Worm (Caenorhabditis elegans): Measurements from ENCODE around the gene ilys-5.

The ilys-5 gene

DNA sequence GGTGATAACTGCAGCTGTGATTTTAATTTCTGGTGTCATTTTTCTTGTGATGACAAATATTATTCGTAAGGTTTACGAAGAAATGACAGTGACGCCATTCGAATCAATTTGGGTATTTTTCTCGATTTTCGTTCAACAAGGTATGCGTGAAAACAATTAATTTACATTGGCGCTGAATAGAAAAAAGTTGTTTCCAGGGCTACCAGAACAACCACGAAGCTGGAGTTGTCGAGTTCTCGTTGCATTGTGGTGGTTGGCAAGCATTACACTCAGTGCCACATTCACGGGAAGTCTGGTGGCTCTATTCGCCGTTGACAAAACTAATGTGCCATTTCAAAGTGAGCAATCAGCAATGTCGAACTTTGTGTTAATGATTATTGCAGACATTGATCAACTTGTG lies 28.9 kb downstream of the ilys-5 start:
- no peak for TF ChIP-seq him-1 (tag; optimal IDR thresholded peaks at IDR 0.05)
- no peak for TF ChIP-seq W03F9.2 (tag; optimal IDR thresholded peaks at IDR 0.05)
- TF ChIP-seq dao-5 (tag; optimal IDR thresholded peaks at IDR 0.05), result no peak

DNA sequence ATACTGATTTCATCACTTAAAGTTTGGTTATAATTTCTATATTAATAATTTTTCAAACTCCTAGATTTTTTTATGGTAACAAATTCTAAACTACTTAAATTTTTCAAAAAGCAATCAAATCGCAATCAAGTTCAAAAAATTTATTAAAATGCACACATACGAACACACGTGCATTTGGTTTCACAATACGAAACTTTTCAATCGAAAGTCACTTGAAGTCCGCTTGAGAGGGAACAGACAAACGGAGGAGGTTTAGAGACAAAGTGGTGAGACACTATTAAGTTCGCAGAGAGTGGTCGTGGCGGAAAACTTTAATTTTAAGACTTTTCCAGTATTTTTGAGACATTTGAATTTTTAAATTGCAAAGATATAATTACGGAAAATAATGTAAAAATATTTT lies 31.0 kb downstream of the ilys-5 start, which contains the start of gene glr-8:
glr-8 (plus strand) TSS at position 319 of the 400 bp plus-strand sequence.
- TF ChIP-seq W03F9.2 (tag; optimal IDR thresholded peaks at IDR 0.05) (no peak), him-1 (tag; optimal IDR thresholded peaks at IDR 0.05) (no peak), dao-5 (tag; optimal IDR thresholded peaks at IDR 0.05) (no peak)

DNA sequence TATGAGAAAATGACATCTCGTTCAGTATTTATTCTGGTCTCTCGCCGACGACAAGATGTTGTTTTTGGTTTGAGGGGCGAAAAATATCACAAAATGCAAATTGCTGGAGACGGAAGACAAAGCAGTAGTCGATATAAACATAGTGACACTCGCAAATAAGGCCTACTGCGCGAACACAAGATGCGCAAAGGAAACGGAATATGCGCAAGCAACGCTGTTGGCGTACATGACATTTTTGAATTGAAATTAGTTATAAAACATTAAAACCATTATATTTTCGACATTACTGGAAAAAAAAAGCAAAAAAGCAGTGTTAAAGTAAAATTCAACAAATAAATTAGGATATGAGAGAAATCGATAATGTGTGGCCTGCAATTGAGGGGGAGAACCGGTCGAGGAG lies 31.6 kb downstream of the ilys-5 start, which contains the start of gene cdf-1:
cdf-1 (minus strand) TSS at position 136 of the 400 bp plus-strand sequence.
- TF ChIP-seq him-1 (tag; optimal IDR thresholded peaks at IDR 0.05) (no peak), dao-5 (tag; optimal IDR thresholded peaks at IDR 0.05) (no peak), W03F9.2 (tag; optimal IDR thresholded peaks at IDR 0.05) (no peak)

DNA sequence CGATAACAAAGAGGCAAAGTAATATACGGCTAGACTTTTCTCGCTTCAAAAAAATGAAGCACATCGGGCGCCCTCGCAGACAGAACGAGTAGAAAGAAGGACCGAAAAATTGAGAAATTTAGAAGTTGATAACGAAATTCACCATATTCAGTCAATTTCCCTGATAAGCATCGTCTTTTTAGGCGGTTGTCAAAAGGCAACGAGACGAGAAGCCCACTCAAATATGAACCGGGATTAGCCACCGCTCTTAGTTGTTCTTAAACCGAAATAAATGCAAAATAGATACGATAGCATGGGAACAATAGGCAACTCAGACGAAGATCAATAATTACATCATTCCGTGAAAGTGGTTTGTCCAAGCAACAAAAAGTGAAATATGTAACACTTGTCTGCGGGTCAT lies 33.5 kb downstream of the ilys-5 start:
- TF ChIP-seq him-1 (tag; optimal IDR thresholded peaks at IDR 0.05) (no peak), W03F9.2 (tag; optimal IDR thresholded peaks at IDR 0.05) (no peak), dao-5 (tag; optimal IDR thresholded peaks at IDR 0.05) (no peak)

DNA sequence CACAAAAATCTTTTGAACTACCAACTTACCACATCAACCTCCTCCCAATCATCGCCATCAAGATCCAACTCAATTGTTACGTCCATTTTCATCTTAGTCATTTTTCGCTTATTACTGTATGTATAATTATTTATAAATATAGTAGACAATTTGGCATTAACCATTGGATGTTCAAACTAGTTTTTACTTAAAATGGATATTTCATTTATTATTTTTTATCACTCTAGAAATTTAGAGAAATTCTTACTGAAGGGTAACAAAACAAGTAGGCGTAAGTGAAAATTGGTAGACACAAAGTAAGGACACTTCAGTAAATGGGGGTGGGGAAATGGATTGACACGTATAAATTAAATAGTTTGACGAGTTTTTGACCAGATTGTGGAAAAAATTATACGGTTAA lies 36.9 kb downstream of the ilys-5 start, which contains the start of gene actl-1:
actl-1 (minus strand) TSS at position 101 of the 400 bp plus-strand sequence.
- TF ChIP-seq W03F9.2 (tag; optimal IDR thresholded peaks at IDR 0.05) (no peak), him-1 (tag; optimal IDR thresholded peaks at IDR 0.05) (no peak), dao-5 (tag; optimal IDR thresholded peaks at IDR 0.05) (no peak)

DNA sequence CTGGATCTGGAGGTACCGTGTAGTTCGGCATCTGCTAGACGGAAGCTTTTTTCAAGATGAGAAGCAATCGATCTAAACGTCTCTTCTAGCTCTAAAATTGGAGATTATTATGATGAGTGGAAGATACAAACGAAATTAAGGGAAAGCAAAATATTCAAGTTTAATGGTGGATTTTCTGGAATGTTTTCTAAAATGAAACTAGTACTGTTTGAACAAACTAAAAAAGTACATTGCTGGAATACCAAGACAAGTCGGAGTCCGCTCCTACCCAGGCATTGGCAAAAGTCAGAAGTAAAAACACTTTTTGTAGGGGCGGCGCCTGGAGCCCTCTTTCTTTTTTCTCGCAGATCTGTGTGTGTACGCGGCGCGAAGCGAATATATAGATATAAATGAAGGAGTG lies 51.9 kb downstream of the ilys-5 start, which contains the start of gene gar-1:
gar-1 (minus strand) TSS at position 101 of the 400 bp plus-strand sequence.
- TF ChIP-seq W03F9.2 (tag; optimal IDR thresholded peaks at IDR 0.05) (no peak), dao-5 (tag; optimal IDR thresholded peaks at IDR 0.05) (no peak)

Measured in whole organism, L4/young adult.